Worm (Caenorhabditis elegans) whole organism, L4/young adult: ENCODE data around the gene oxi-1.

Experiments used
- dao-5 ChIP-seq: sonication (generic microtip); optimal IDR thresholded peaks from 2 replicates; lab custom pipeline; 2016; ENCODE audit warnings: missing genotype, missing genetic modification characterization, moderate library complexity, missing compliant biosample characterization
- him-1 ChIP-seq: sonication (generic microtip); optimal IDR thresholded peaks from 2 replicates; lab custom pipeline; 2016; ENCODE audit warnings: missing genotype, missing genetic modification reagents, missing genetic modification characterization, missing compliant biosample characterization

ce11 chrIII:10832636-10833035 lies 25.4 kb upstream of the oxi-1 start, which contains the start of gene sbsp-1:
- TF ChIP-seq dao-5 (tag; lab: Kevin White, UChicago) = no peak
- TF ChIP-seq him-1 = no peak
